Worm (Caenorhabditis elegans) whole organism, midembryonic: ENCODE measurements around the gene C50F4.1.

ENCODE experiments used
- T22C8.4 ChIP-seq: fragments of 200-800 bp; sonication (Bioruptor generic); IDR thresholded peaks from 2 replicates; pipeline ENCODE4 v1.3.6; 2022; ENCODE audit warnings: missing genetic modification characterization, missing compliant biosample characterization
- cog-1 ChIP-seq: sonication (generic microtip); optimal IDR thresholded peaks from 2 replicates; lab custom pipeline; 2016; ENCODE audit warnings: missing genetic modification characterization, missing compliant biosample characterization
- flt-1 ChIP-seq: fragments of 200-800 bp; sonication (Bioruptor generic); IDR thresholded peaks from 2 replicates; pipeline ENCODE4 v1.3.6; 2022; ENCODE audit warnings: missing genetic modification characterization, missing compliant biosample characterization
- klf-2 ChIP-seq: fragments of 200-800 bp; sonication (Bioruptor generic); conservative IDR thresholded peaks from 2 replicates; pipeline ENCODE4 v1.3.6; 2022; ENCODE audit warnings: missing genetic modification reagents, missing genetic modification characterization, missing compliant biosample characterization
- med-1 ChIP-seq: sonication (generic microtip); optimal IDR thresholded peaks from 2 replicates; lab custom pipeline; 2017; ENCODE audit warnings: missing genetic modification characterization, mild to moderate bottlenecking, missing compliant biosample characterization, antibody characterized with exemption, missing genetic modification reagents; ENCODE audit not compliant: insufficient read depth
- ref-1 ChIP-seq: fragments of 200-800 bp; sonication (Bioruptor generic); conservative IDR thresholded peaks from 2 replicates; pipeline ENCODE4 v1.3.6; 2022; ENCODE audit warnings: missing genetic modification reagents, missing genetic modification characterization, missing compliant biosample characterization
- tab-1 ChIP-seq: fragments of 200-800 bp; sonication (Bioruptor generic); IDR thresholded peaks from 2 replicates; pipeline ENCODE4 v1.3.6; 2022; ENCODE audit warnings: missing genetic modification characterization, missing compliant biosample characterization
- ztf-23 ChIP-seq: fragments of 200-800 bp; sonication (Bioruptor generic); IDR thresholded peaks from 2 replicates; pipeline ENCODE4 v1.3.6; 2022; ENCODE audit warnings: missing genetic modification reagents, missing genetic modification characterization, missing compliant biosample characterization
- ztf-29 ChIP-seq: fragments of 200-800 bp; sonication (Bioruptor generic); IDR thresholded peaks from 2 replicates; pipeline ENCODE4 v1.3.6; 2022; ENCODE audit warnings: missing genetic modification reagents, missing genetic modification characterization, missing compliant biosample characterization

Gene C50F4.1

DNA sequence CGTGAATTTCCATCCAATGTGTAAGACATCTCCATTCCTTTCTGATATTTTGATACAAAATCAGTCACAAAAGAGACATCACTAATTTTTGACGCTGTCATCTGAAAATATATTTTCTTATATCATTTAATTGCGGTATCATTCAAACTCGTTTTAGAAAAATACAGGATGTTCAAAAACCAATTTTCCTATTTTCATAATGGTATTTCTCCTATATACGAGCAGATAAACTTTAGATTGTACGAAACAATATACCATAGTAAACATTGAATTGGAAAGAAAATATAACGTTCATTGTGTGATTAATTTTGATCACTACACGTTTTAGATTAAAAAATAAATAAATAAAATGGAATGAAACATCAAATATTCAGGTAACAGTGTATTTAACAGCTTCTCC lies 14.9 kb downstream of the C50F4.1 start, which contains the start of gene C50F4.16:
C50F4.16 (minus strand) TSS at position 101 of the 400 bp plus-strand sequence.
- no peak for TF ChIP-seq ref-1 (GFP tag; lab: Robert Waterston, UW)
- no peak for TF ChIP-seq flt-1 (GFP tag; lab: Robert Waterston, UW)
- no peak for TF ChIP-seq T22C8.4 (GFP tag; lab: Robert Waterston, UW)
- TF ChIP-seq klf-2 (GFP tag; lab: Robert Waterston, UW), result no peak

DNA sequence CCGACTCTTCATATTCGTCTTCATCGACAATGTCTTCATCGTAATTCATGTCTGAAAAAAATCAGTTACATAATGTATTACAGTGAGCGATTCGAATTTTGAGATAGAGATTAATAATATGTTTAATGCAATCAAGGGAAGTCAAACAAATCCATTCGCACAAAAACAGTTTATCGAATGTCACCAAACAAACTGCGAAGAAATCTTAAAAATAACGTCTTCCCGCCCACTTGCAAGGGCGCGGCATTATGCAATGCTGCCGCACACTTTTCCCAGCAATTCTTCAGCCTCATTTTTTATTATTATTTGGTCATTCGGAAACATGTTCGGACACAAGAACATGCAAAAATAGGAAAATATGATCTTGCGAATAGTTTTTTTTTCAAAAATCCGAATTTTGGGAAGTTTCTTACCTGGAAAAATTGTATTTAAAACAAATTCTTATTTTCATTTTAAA lies 17.6 kb downstream of the C50F4.1 start, which contains the start of gene mdf-1:
mdf-1 (minus strand) TSS at position 51 of the 457 bp plus-strand sequence.
- TF ChIP-seq T22C8.4 (GFP tag; lab: Robert Waterston, UW), result no peak
- no peak for TF ChIP-seq ztf-29 (GFP tag; lab: Robert Waterston, UW)
- peak; percentile 67; the same call in 1 of the 2 replicates for TF ChIP-seq ztf-23
- TF ChIP-seq med-1 (GFP tag; lab: Kevin White, UChicago), result peak; percentile 28
- TF ChIP-seq ref-1 (GFP tag; lab: Robert Waterston, UW), result 0 out of 2 replicates have a peak, but pooled peaks have one; percentile 33
- TF ChIP-seq klf-2 (GFP tag; lab: Robert Waterston, UW), result 0 out of 2 replicates have a peak, but pooled peaks have one; percentile 35
- TF ChIP-seq flt-1 (GFP tag; lab: Robert Waterston, UW), result 0 out of 2 replicates have a peak, but pooled peaks have one; percentile 52
- no peak for TF ChIP-seq cog-1 (tag; lab: Kevin White, UChicago)

DNA sequence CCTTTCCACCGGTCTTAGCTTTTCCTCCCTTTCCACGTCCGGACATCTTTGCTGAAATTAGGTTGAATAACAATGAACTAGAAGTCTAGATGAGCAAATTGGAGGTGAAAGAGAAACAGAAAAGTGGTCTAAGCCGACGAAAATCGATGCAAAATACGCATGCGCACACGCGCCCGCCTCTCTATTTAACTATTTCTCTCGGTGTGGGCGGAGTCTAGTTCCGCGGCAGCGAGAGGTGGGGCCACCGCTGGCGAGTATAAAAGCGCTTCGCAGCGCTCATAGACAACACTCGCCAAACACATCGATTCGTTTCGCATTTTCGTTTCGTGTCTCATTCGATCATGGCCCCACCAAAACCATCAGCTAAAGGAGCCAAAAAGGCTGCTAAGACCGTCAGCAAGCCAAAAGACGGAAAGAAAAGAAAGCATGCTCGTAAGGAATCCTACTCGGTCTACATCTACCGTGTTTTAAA lies 18.7 kb downstream of the C50F4.1 start, which contains the start of the genes his-35 and his-41:
his-35 (minus strand) TSS at position 51 of the 472 bp plus-strand sequence.
his-41 (plus strand) TSS at position 299 of the 472 bp plus-strand sequence.
- TF ChIP-seq ref-1 (GFP tag; lab: Robert Waterston, UW) (no peak), T22C8.4 (GFP tag; lab: Robert Waterston, UW) (peak; percentile 46), med-1 (GFP tag; lab: Kevin White, UChicago) (no peak), ztf-29 (GFP tag; lab: Robert Waterston, UW) (0 out of 2 replicates have a peak, but pooled peaks have one; percentile 20), tab-1 (GFP tag; lab: Robert Waterston, UW) (no peak), cog-1 (tag; lab: Kevin White, UChicago) (no peak), klf-2 (GFP tag; lab: Robert Waterston, UW) (no peak), ztf-23 (no peak; the same call in 1 of the 2 replicates), flt-1 (GFP tag; lab: Robert Waterston, UW) (0 out of 2 replicates have a peak, but pooled peaks have one; percentile 9)

DNA sequence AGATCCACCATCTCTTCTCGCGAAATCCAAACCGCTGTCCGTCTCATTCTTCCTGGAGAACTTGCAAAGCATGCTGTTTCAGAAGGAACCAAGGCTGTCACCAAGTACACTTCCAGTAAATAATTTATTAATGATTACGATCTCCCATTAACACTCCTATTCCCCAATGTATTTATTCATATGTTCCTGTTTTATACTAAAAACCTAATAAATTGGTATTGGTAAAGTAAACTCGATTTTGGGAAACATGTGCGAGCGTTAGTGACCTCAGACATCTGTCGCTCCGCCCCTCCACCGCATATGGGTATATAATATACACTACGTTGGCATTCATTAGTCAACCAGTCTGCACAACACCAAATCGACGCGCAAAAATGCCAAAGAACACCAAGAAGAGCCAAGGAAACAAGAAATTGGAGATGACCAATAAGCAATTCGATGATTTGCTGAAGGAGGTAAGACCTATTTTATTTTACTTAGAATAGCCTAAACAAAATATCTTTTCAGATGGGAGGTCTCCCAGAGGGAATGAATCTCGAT lies 19.5 kb downstream of the C50F4.1 start, which contains the start of gene C50F4.6:
C50F4.6 (plus strand) TSS at position 51 of the 540 bp plus-strand sequence.
- no peak for TF ChIP-seq flt-1 (GFP tag; lab: Robert Waterston, UW)
- no peak for TF ChIP-seq ztf-29 (GFP tag; lab: Robert Waterston, UW)
- TF ChIP-seq klf-2 (GFP tag; lab: Robert Waterston, UW), result no peak
- no peak for TF ChIP-seq med-1 (GFP tag; lab: Kevin White, UChicago)
- TF ChIP-seq ref-1 (GFP tag; lab: Robert Waterston, UW), result no peak
- TF ChIP-seq cog-1 (tag; lab: Kevin White, UChicago), result no peak

DNA sequence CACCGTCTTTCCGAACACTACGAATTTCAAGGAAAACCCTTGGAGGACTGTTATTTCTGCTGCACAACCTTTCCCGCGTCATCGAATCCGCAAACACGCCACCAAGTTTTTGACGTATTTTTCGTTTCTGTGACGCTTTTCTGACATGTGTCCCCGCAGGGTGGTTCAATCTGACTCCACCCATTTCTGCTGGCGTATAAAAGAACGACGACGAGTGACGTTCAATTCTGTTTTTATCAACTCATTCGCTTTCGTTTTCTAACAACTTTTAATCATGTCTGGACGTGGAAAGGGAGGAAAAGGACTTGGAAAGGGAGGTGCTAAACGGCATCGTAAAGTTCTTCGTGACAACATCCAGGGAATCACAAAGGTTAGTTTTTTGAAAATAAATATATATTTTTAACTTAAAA lies 20.3 kb downstream of the C50F4.1 start, which contains the start of gene his-37:
his-37 (plus strand) TSS at position 246 of the 410 bp plus-strand sequence.
- TF ChIP-seq cog-1 (tag; lab: Kevin White, UChicago) (peak; percentile 93), ztf-29 (GFP tag; lab: Robert Waterston, UW) (no peak; the same call in 1 of the 2 replicates), ref-1 (GFP tag; lab: Robert Waterston, UW) (no peak), ztf-23 (peak; percentile 83), flt-1 (GFP tag; lab: Robert Waterston, UW) (peak; percentile 81), tab-1 (GFP tag; lab: Robert Waterston, UW) (peak; percentile 50; the same call in 1 of the 2 replicates)

DNA sequence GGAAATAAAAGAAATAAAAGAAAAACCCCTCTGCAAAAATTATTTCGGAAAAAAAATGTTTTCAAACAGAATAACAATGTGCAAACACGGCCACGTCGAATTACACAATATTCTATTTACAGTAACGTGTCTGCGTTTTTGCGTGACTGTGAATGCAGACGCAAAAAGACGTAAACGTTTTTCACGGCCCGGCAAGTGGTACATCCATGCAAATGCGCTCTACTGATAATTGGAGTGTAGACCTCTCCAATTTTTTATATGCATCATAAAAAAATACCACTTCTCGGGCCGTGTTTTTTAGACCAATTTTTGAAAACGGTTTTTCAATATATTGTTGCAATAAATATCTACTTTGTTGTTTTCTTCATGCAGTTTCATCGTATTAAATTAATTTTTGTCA lies 22.9 kb downstream of the C50F4.1 start, which contains the start of gene nstp-10:
nstp-10 (minus strand) TSS at position 378 of the 400 bp plus-strand sequence.
- TF ChIP-seq ztf-29 (GFP tag; lab: Robert Waterston, UW) (no peak), cog-1 (tag; lab: Kevin White, UChicago) (peak; percentile 23)

DNA sequence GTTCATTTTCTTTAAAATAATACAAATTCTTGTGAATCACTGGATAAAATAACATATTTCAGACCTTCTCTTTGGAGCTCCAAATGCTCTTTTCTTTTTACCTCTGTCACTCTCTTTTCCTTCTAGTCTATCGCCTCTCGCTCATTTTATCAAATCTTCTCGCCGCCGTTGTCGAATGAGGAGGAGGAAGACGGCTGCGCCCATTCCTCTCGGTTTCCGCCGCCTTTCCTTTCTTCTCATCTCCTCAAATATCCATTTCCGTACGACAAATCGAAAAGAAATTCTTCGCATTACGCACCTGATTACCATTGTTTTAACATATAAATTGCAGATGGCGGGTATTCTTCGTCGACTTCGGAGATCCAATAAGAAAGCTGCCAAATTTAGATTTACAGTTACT lies 23.7 kb downstream of the C50F4.1 start, which contains the start of gene ehbp-1:
ehbp-1 (plus strand) TSS at position 332 of the 400 bp plus-strand sequence.
- TF ChIP-seq ztf-23 (no peak), klf-2 (GFP tag; lab: Robert Waterston, UW) (no peak), ref-1 (GFP tag; lab: Robert Waterston, UW) (no peak)

DNA sequence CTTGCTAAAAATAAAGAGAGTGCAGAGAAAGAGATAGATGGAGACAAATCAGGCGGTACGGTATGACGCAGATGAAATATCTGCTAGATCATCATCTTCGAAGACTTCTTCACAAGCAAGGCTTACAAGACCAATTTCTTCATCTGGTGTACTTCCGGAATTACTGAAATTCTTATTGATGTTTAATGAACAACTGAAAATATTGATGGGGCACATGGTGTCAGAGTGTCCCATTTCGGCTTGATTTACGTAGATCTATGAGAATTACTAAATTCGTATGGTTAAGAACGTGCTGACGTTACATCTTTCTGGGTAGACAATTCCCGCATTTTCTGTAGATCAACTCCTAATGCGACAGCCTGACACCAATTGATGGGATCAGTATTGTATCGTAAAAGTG lies 30.1 kb downstream of the C50F4.1 start:
- TF ChIP-seq ref-1 (GFP tag; lab: Robert Waterston, UW), result no peak
- no peak for TF ChIP-seq T22C8.4 (GFP tag; lab: Robert Waterston, UW)
- TF ChIP-seq med-1 (GFP tag; lab: Kevin White, UChicago), result no peak
- TF ChIP-seq cog-1 (tag; lab: Kevin White, UChicago), result no peak
- TF ChIP-seq ztf-23, result no peak
- TF ChIP-seq flt-1 (GFP tag; lab: Robert Waterston, UW), result no peak
- TF ChIP-seq tab-1 (GFP tag; lab: Robert Waterston, UW), result no peak
- no peak for TF ChIP-seq klf-2 (GFP tag; lab: Robert Waterston, UW)
- no peak for TF ChIP-seq ztf-29 (GFP tag; lab: Robert Waterston, UW)

DNA sequence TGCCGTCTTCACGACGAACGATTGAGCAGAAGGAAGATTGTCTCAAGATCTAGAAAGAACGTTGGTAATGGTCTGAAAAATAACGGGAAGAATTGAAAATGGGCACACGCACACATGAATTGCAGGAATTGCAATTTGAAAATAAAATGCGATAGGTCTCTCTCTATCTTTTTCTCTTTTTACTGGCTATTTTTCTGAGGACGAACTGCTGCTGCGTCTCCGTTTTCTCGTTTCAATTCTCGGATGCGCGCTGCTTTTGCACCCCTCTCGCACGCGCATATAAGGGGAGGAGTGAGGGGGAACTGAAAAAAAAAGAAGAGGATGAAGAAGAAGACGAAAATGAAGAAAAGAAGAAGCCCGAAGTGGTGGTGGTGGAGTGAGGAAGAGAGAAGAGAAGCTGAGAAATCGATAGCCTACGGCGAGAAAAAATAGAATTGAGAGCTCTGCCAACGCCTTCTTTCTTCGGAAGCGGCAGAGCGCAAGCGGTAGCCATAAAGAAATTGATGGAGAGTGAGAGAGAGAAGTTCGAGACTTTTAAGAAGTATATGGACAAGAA lies 35.1 kb downstream of the C50F4.1 start, which contains the start of gene rgef-1:
rgef-1 (minus strand) TSS at position 51 of the 556 bp plus-strand sequence.
- TF ChIP-seq tab-1 (GFP tag; lab: Robert Waterston, UW) (no peak), cog-1 (tag; lab: Kevin White, UChicago) (no peak), ztf-29 (GFP tag; lab: Robert Waterston, UW) (no peak), med-1 (GFP tag; lab: Kevin White, UChicago) (no peak), ref-1 (GFP tag; lab: Robert Waterston, UW) (no peak), ztf-23 (peak; percentile 34; the same call in 1 of the 2 replicates)
